Fruit fly (Drosophila melanogaster) whole organism, embryonic: ENCODE results near the gene CG31974.

Experiments
- Adf1 ChIP-seq: fragments of 200-800 bp; sonication (Bioruptor generic); IDR thresholded peaks from 2 replicates; pipeline ENCODE4 v1.3.6; 2022; ENCODE audit warnings: missing biosample characterization, missing genetic modification characterization
- Asciz ChIP-seq: fragments of 200-800 bp; sonication (Bioruptor generic); optimal IDR thresholded peaks from 2 replicates; lab custom pipeline; 2017; ENCODE audit warnings: missing biosample characterization, mild to moderate bottlenecking, missing genetic modification characterization, missing genetic modification reagents
- Atf3 ChIP-seq: fragments of 200-800 bp; sonication (Bioruptor generic); optimal IDR thresholded peaks from 3 replicates; lab custom pipeline; 2016; ENCODE audit warnings: missing biosample characterization, missing genetic modification characterization
- B-H1 ChIP-seq: fragments of 200-800 bp; sonication (Bioruptor generic); IDR thresholded peaks from 3 replicates; pipeline ENCODE4 v1.3.6; 2022; ENCODE audit warnings: missing biosample characterization, missing genetic modification characterization
- CG10654 ChIP-seq: fragments of 200-800 bp; sonication (Bioruptor generic); optimal IDR thresholded peaks from 2 replicates; lab custom pipeline; 2016; ENCODE audit warnings: missing biosample characterization, missing genetic modification characterization
- CG11247 ChIP-seq: fragments of 200-800 bp; sonication (Bioruptor generic); IDR thresholded peaks from 2 replicates; pipeline ENCODE4 v1.3.6; 2022; ENCODE audit warnings: missing biosample characterization, missing genetic modification characterization
- CG12071 ChIP-seq: fragments of 200-800 bp; sonication (Bioruptor generic); optimal IDR thresholded peaks from 3 replicates; lab custom pipeline; 2018; ENCODE audit warnings: missing biosample characterization, mild to moderate bottlenecking, missing genetic modification characterization
- CG13424 ChIP-seq: fragments of 200-800 bp; sonication (Bioruptor generic); optimal IDR thresholded peaks from 2 replicates; lab custom pipeline; 2019; ENCODE audit warnings: missing biosample characterization, mild to moderate bottlenecking, missing genetic modification characterization, moderate library complexity
- CG14667 ChIP-seq: fragments of 200-800 bp; sonication (Bioruptor generic); IDR thresholded peaks from 2 replicates; pipeline ENCODE4 v1.3.6; 2022; ENCODE audit warnings: missing biosample characterization, missing genetic modification characterization
- CG14860 ChIP-seq: fragments of 200-800 bp; sonication (Bioruptor generic); IDR thresholded peaks from 3 replicates; pipeline ENCODE4 v1.3.6; 2022; ENCODE audit warnings: missing biosample characterization, missing genetic modification characterization; ENCODE audit not compliant: partially characterized antibody
- CG15514 ChIP-seq: fragments of 200-800 bp; sonication (Bioruptor generic); optimal IDR thresholded peaks from 3 replicates; lab custom pipeline; 2017; ENCODE audit warnings: missing biosample characterization, missing genetic modification characterization, mild to moderate bottlenecking, moderate library complexity, missing genetic modification reagents
- CG16815 ChIP-seq: fragments of 200-800 bp; sonication (Bioruptor generic); optimal IDR thresholded peaks from 3 replicates; lab custom pipeline; 2017; ENCODE audit warnings: missing biosample characterization, mild to moderate bottlenecking, missing genetic modification characterization
- CG17186 ChIP-seq: fragments of 200-800 bp; sonication (Bioruptor generic); optimal IDR thresholded peaks from 3 replicates; lab custom pipeline; 2017; ENCODE audit warnings: missing biosample characterization, missing genetic modification reagents, missing genetic modification characterization
- CG17361 ChIP-seq: fragments of 200-800 bp; sonication (Bioruptor generic); IDR thresholded peaks from 3 replicates; pipeline ENCODE4 v1.3.6; 2022; ENCODE audit warnings: missing biosample characterization, missing genetic modification characterization
- CG17829 ChIP-seq: fragments of 200-800 bp; optimal IDR thresholded peaks from 2 replicates; lab custom pipeline; 2019; ENCODE audit warnings: missing biosample characterization, mild to moderate bottlenecking, missing genetic modification characterization, moderate library complexity
- CG17912 ChIP-seq: fragments of 200-800 bp; sonication (Bioruptor generic); optimal IDR thresholded peaks from 2 replicates; lab custom pipeline; 2018; ENCODE audit warnings: missing biosample characterization, mild to moderate bottlenecking, missing genetic modification characterization
- CG2202 ChIP-seq: fragments of 200-800 bp; sonication (Bioruptor generic); optimal IDR thresholded peaks from 2 replicates; lab custom pipeline; 2018; ENCODE audit warnings: missing biosample characterization, mild to moderate bottlenecking, missing genetic modification characterization
- CG42726 ChIP-seq: fragments of 200-800 bp; sonication (Bioruptor generic); IDR thresholded peaks from 2 replicates; pipeline ENCODE4 v1.3.6; 2022; ENCODE audit warnings: missing biosample characterization, missing genetic modification characterization; ENCODE audit not compliant: partially characterized antibody
- CG4707 ChIP-seq: fragments of 200-800 bp; sonication (Bioruptor generic); optimal IDR thresholded peaks from 2 replicates; lab custom pipeline; 2018; ENCODE audit warnings: missing biosample characterization, mild to moderate bottlenecking, missing genetic modification characterization, moderate library complexity
- CG7745 ChIP-seq: fragments of 200-800 bp; sonication (Bioruptor generic); optimal IDR thresholded peaks from 2 replicates; lab custom pipeline; 2018; ENCODE audit warnings: missing biosample characterization, mild to moderate bottlenecking, missing genetic modification characterization, moderate library complexity
- CG9437 ChIP-seq: fragments of 200-800 bp; sonication (Bioruptor generic); optimal IDR thresholded peaks from 2 replicates; lab custom pipeline; 2018; ENCODE audit warnings: missing biosample characterization, mild to moderate bottlenecking, missing genetic modification characterization
- CG9609 ChIP-seq: fragments of 200-800 bp; sonication (Bioruptor generic); optimal IDR thresholded peaks from 3 replicates; lab custom pipeline; 2016; ENCODE audit warnings: missing biosample characterization, missing genetic modification characterization
- Camta ChIP-seq: fragments of 200-800 bp; sonication (Bioruptor generic); optimal IDR thresholded peaks from 2 replicates; lab custom pipeline; 2016; ENCODE audit warnings: missing biosample characterization, missing genetic modification characterization
- Ets97D ChIP-seq: fragments of 200-800 bp; sonication (Bioruptor generic); optimal IDR thresholded peaks from 3 replicates; lab custom pipeline; 2016; ENCODE audit warnings: missing biosample characterization, missing genetic modification characterization
- Fer3 ChIP-seq: fragments of 200-800 bp; sonication (Bioruptor generic); optimal IDR thresholded peaks from 2 replicates; lab custom pipeline; 2018; ENCODE audit warnings: missing biosample characterization, mild to moderate bottlenecking, missing genetic modification characterization, moderate library complexity
- Max ChIP-seq: fragments of 200-800 bp; sonication (Bioruptor generic); optimal IDR thresholded peaks from 2 replicates; lab custom pipeline; 2016; ENCODE audit warnings: missing biosample characterization, mild to moderate bottlenecking, missing genetic modification characterization
- Meics ChIP-seq: fragments of 200-800 bp; sonication (Bioruptor generic); optimal IDR thresholded peaks from 2 replicates; lab custom pipeline; 2017; ENCODE audit warnings: missing biosample characterization, mild to moderate bottlenecking, missing genetic modification characterization
- Mes4 ChIP-seq: fragments of 200-800 bp; sonication (Bioruptor generic); optimal IDR thresholded peaks from 2 replicates; lab custom pipeline; 2016; ENCODE audit warnings: missing biosample characterization, missing genetic modification characterization
- Nf-YA ChIP-seq: fragments of 200-800 bp; sonication (Bioruptor generic); IDR thresholded peaks from 2 replicates; pipeline ENCODE4 v1.3.6; 2022; ENCODE audit warnings: missing biosample characterization, missing genetic modification characterization
- Sox102F ChIP-seq: fragments of 200-800 bp; sonication (Bioruptor generic); optimal IDR thresholded peaks from 2 replicates; lab custom pipeline; 2018; ENCODE audit warnings: missing biosample characterization, mild to moderate bottlenecking, missing genetic modification characterization, moderate library complexity
- Ssrp ChIP-seq: fragments of 200-800 bp; sonication (Bioruptor generic); optimal IDR thresholded peaks from 2 replicates; lab custom pipeline; 2018; ENCODE audit warnings: missing biosample characterization, mild to moderate bottlenecking, missing genetic modification characterization, moderate library complexity
- ab ChIP-seq: fragments of 200-800 bp; sonication (Bioruptor generic); optimal IDR thresholded peaks from 2 replicates; lab custom pipeline; 2016; ENCODE audit warnings: missing biosample characterization, missing genetic modification characterization
- bigmax ChIP-seq: fragments of 200-800 bp; sonication (Bioruptor generic); optimal IDR thresholded peaks from 2 replicates; lab custom pipeline; 2018; ENCODE audit warnings: missing biosample characterization, mild to moderate bottlenecking, missing genetic modification characterization
- cato ChIP-seq: fragments of 200-800 bp; sonication (Bioruptor generic); optimal IDR thresholded peaks from 2 replicates; lab custom pipeline; 2016; ENCODE audit warnings: missing biosample characterization, missing genetic modification characterization, borderline replicate concordance
- croc ChIP-seq: fragments of 200-800 bp; sonication (Bioruptor generic); conservative IDR thresholded peaks from 3 replicates; pipeline ENCODE4 v1.3.6; 2022; ENCODE audit warnings: missing biosample characterization, missing genetic modification characterization
- dm ChIP-seq: fragments of 200-800 bp; sonication (Bioruptor generic); optimal IDR thresholded peaks from 3 replicates; lab custom pipeline; 2016; ENCODE audit warnings: missing biosample characterization, missing genetic modification characterization
- dmrt11E ChIP-seq: fragments of 200-800 bp; sonication (Bioruptor generic); optimal IDR thresholded peaks from 3 replicates; lab custom pipeline; 2018; ENCODE audit warnings: missing biosample characterization, mild to moderate bottlenecking, missing genetic modification characterization, moderate library complexity
- dmrt99B ChIP-seq: fragments of 200-800 bp; sonication (Bioruptor generic); optimal IDR thresholded peaks from 2 replicates; lab custom pipeline; 2018; ENCODE audit warnings: missing biosample characterization, mild to moderate bottlenecking, missing genetic modification characterization, moderate library complexity
- eve ChIP-seq, 2 experiments: fragments of >200 bp; optimal IDR thresholded peaks; 2 replicates each; lab custom pipeline; 2017; ENCODE audit warnings: missing biosample characterization in 2 of 2, missing genetic modification characterization in 2 of 2
- fru ChIP-seq: fragments of >200 bp; optimal IDR thresholded peaks from 2 replicates; lab custom pipeline; 2017
- gem ChIP-seq: fragments of 200-800 bp; sonication (Bioruptor generic); optimal IDR thresholded peaks from 2 replicates; lab custom pipeline; 2019; ENCODE audit warnings: missing biosample characterization, mild to moderate bottlenecking, missing genetic modification characterization, moderate library complexity
- lbe ChIP-seq: fragments of 200-800 bp; sonication (Bioruptor generic); optimal IDR thresholded peaks from 2 replicates; lab custom pipeline; 2016; ENCODE audit warnings: missing biosample characterization, mild to moderate bottlenecking, missing genetic modification characterization
- mirr ChIP-seq: fragments of 200-800 bp; sonication (Bioruptor generic); optimal IDR thresholded peaks from 3 replicates; lab custom pipeline; 2018; ENCODE audit warnings: missing biosample characterization, mild to moderate bottlenecking, missing genetic modification characterization
- nom ChIP-seq: fragments of 200-800 bp; sonication (Bioruptor generic); optimal IDR thresholded peaks from 2 replicates; lab custom pipeline; 2017; ENCODE audit warnings: missing biosample characterization, missing genetic modification characterization, mild to moderate bottlenecking, moderate library complexity, missing genetic modification reagents
- p53 ChIP-seq: fragments of 200-800 bp; sonication (Bioruptor generic); optimal IDR thresholded peaks from 2 replicates; lab custom pipeline; 2016; ENCODE audit warnings: missing biosample characterization, missing genetic modification characterization
- row ChIP-seq: fragments of 200-800 bp; sonication (Bioruptor generic); IDR thresholded peaks from 3 replicates; pipeline ENCODE4 v1.3.6; 2022; ENCODE audit warnings: missing biosample characterization, missing genetic modification characterization
- seq ChIP-seq: fragments of 200-800 bp; sonication (Bioruptor generic); IDR thresholded peaks from 2 replicates; pipeline ENCODE4 v1.3.6; 2022; ENCODE audit warnings: missing biosample characterization, missing genetic modification characterization
- sim ChIP-seq: fragments of 200-800 bp; sonication (Bioruptor generic); IDR thresholded peaks from 2 replicates; pipeline ENCODE4 v1.3.6; 2022; ENCODE audit warnings: missing biosample characterization, missing genetic modification characterization
- ssp ChIP-seq: fragments of 200-800 bp; sonication (Bioruptor generic); IDR thresholded peaks from 2 replicates; pipeline ENCODE4 v1.3.6; 2022; ENCODE audit warnings: missing biosample characterization, missing genetic modification characterization
- yki ChIP-seq: fragments of >200 bp; optimal IDR thresholded peaks from 3 replicates; lab custom pipeline; 2018

CG31974 gene

DNA sequence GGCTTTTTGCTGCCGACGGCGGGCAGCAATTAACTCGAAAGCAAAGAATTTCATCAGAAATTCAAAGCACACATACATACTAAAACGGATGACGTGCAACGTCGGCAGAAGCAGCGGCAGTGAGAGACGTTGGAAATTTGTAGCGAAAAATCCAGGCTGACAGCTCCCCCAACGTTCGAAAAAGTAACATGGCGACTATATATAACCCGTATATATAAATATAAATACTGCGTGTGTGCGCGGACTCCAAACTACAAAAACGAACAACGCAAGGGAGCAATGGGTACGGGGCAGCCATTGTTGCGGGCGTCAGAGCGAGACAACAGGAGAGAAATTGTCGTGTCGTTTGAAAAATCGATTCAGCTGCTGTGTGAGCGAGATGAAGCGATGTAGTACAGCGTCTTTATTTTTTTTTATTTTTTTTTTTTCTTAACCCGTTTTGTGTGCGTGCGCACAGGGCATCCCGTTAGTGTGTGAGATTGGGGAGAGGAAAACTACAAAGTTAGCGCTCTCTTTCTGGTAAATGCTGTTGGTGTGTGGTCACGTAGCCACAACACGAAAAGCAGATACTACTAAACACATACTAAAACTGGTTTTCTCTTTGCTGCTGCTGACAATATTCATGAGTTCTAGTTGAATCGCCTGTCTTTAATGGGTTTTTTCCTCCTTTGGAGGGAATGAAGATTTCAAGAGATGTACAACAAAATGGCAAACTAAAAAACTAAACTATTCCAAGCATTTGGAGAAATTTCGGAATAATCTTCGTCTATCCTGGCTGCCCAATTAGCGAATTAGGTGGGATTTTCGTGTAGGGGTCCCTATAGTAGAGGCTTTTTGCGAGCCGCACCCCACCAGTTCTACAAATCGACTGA is 17.9 kb upstream of the CG31974 start (continued):
- TF ChIP-seq ab: no peak
- TF ChIP-seq croc: no peak; the same call in 2 of the 3 replicates
- TF ChIP-seq CG14667 (GFP tag; lab: Robert Waterston, UW): no peak
- TF ChIP-seq dmrt99B (tag; lab: Kevin White, UChicago): peak; percentile 22
- TF ChIP-seq Mes4 (GFP tag; lab: Kevin White, UChicago): peak; percentile 40
- no peak for TF ChIP-seq dmrt11E (tag; lab: Kevin White, UChicago)
- no peak for TF ChIP-seq bigmax (GFP tag; lab: Kevin White, UChicago)
- TF ChIP-seq Max (GFP tag; lab: Kevin White, UChicago): peak; percentile 32
- peak; percentile 5 for TF ChIP-seq CG13424 (tag; lab: Kevin White, UChicago)
- TF ChIP-seq mirr: peak; percentile 86
- no peak for TF ChIP-seq Nf-YA (GFP tag; lab: Robert Waterston, UW)
- TF ChIP-seq CG17829 (tag; lab: Kevin White, UChicago): peak; percentile 43
- TF ChIP-seq cato (GFP tag; lab: Kevin White, UChicago): no peak
- no peak for TF ChIP-seq Adf1 (GFP tag; lab: Robert Waterston, UW)
- peak; percentile 3 for TF ChIP-seq CG12071 (GFP tag; lab: Kevin White, UChicago)
- peak; percentile 10 for TF ChIP-seq Meics (GFP tag; lab: Kevin White, UChicago)
- TF ChIP-seq CG17186: no peak
- TF ChIP-seq CG11247 (GFP tag; lab: Robert Waterston, UW): no peak
- no peak for TF ChIP-seq Asciz (GFP tag; lab: Kevin White, UChicago)
- TF ChIP-seq fru (lab: Kevin White, UChicago): no peak
- no peak for TF ChIP-seq CG9609 (GFP tag; lab: Kevin White, UChicago)
- TF ChIP-seq CG42726: no peak
- TF ChIP-seq CG10654 (GFP tag; lab: Kevin White, UChicago): no peak
- TF ChIP-seq CG4707 (GFP tag; lab: Kevin White, UChicago): no peak
- no peak for TF ChIP-seq B-H1 (GFP tag; lab: Robert Waterston, UW)
- no peak for TF ChIP-seq CG9437
- TF ChIP-seq Ets97D: no peak
- peak; percentile 30 for TF ChIP-seq CG7745 (tag; lab: Kevin White, UChicago)
- TF ChIP-seq eve (GFP tag; optimal IDR thresholded peaks at IDR 0.05; lab: Kevin White, UChicago): peak in 1 of 2 experiments; percentile 86
- no peak for TF ChIP-seq Atf3 (GFP tag; lab: Kevin White, UChicago)
- TF ChIP-seq Fer3 (tag; lab: Kevin White, UChicago): no peak
- peak; percentile 14 for TF ChIP-seq Camta (GFP tag; lab: Kevin White, UChicago)
- no peak for TF ChIP-seq CG17361
- peak; percentile 6 for TF ChIP-seq gem (tag; lab: Kevin White, UChicago)
- no peak for TF ChIP-seq p53
- TF ChIP-seq CG16815: no peak
- no peak for TF ChIP-seq yki (lab: Kevin White, UChicago)
- peak; percentile 89 for TF ChIP-seq lbe (GFP tag; lab: Kevin White, UChicago)
- TF ChIP-seq dm (GFP tag; lab: Kevin White, UChicago): peak; percentile 21
- peak; percentile 94 for TF ChIP-seq nom (GFP tag; lab: Kevin White, UChicago)
- no peak for TF ChIP-seq CG14860 (GFP tag; lab: Robert Waterston, UW)
- no peak for TF ChIP-seq row (GFP tag; lab: Robert Waterston, UW)
- TF ChIP-seq CG17912 (GFP tag; lab: Kevin White, UChicago): peak; percentile 59
- TF ChIP-seq ssp (GFP tag; lab: Robert Waterston, UW): no peak
- no peak for TF ChIP-seq Sox102F (GFP tag; lab: Kevin White, UChicago)
- TF ChIP-seq Ssrp (tag; lab: Kevin White, UChicago): peak; percentile 48
- peak; percentile 36 for TF ChIP-seq CG15514 (GFP tag; lab: Kevin White, UChicago)
- TF ChIP-seq sim: no peak
- no peak for TF ChIP-seq seq (GFP tag; lab: Robert Waterston, UW)
- no peak for TF ChIP-seq CG2202 (tag; lab: Kevin White, UChicago)
